Fruit fly (Drosophila melanogaster): Measurements from ENCODE around the gene FIG4.

Gene FIG4

DNA sequence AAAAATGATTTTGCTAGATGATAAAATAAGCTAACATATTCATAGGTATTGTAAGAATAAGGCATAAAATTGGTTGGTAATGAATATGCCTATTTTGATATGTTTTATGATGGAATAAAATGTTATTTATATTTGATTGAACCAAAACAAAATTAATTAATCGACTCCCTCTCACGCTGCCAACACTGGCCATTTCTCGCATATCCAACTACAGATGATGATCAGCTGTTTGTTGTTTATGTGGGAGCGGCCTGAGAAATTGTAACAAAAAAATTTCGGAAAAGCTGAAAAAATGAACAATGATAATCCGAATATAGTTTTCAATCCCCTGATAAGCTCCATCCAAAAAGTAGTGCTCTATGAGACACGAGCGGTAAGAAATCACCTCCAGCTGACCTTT lies at the start of gene FIG4:
Gene FIG4, plus strand, starts transcription at position 229 of the 400 bp plus-strand sequence.
- no peak for TF ChIP-seq noc (tag; optimal IDR thresholded peaks at IDR 0.05)

- TF ChIP-seq noc (tag; optimal IDR thresholded peaks at IDR 0.05) = no peak
Observed at dm6 chr2L:4416089-4416488, 48.9 kb upstream of the FIG4 start.

DNA sequence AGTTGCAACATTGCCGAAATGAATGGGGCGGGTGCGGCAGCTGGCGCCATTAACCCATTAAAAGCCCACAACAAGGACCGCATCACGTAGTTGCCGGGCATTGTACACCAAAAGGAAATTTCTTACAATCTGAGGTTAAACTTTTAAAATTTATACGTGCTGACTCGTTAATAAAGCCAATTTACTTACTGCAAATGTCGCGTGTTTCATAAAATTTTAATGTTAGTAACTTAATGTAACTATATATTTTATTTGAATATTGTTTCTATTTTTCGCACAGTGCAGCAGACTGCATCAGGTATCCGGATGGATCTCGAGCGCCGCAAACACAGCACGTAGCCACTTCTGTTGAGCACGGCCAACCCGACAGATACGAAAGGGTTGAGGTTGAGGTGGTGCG lies 48.1 kb upstream of the FIG4 start:
- no peak for TF ChIP-seq noc (tag; optimal IDR thresholded peaks at IDR 0.05)

dm6 chr2L:4417982-4418381 lies 47.0 kb upstream of the FIG4 start:
- TF ChIP-seq noc (tag; optimal IDR thresholded peaks at IDR 0.05) = no peak

DNA sequence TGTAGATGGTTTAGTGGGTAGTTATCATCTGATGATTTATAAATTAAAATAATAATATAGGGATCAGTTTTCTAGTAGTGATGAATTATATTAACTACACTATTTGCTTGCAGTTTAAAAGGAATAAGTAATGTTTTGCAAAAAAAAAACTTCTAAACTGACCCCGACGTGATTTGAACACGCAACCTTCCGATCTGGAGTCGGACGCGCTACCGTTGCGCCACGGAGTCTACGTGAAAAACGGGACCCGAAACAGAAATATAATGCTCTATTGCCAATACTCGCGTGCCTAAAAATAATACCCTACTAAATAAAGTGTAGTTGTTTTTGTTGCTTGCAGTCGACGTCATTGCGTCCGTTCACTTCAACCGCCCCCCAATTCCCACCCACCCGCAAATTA lies 46.2 kb upstream of the FIG4 start:
- TF ChIP-seq noc (tag; optimal IDR thresholded peaks at IDR 0.05) = no peak

- TF ChIP-seq noc (tag; optimal IDR thresholded peaks at IDR 0.05) = no peak
Observed at dm6 chr2L:4422154-4422553, 42.8 kb upstream of the FIG4 start.

dm6 chr2L:4433608-4434007 lies 31.4 kb upstream of the FIG4 start, which contains the start of the genes CG34177 and CG34178:
Gene CG34177, plus strand, starts transcription at chr2L:4433908.
Gene CG34178, plus strand, starts transcription at chr2L:4433908.
- no peak for TF ChIP-seq noc (tag; optimal IDR thresholded peaks at IDR 0.05)

DNA sequence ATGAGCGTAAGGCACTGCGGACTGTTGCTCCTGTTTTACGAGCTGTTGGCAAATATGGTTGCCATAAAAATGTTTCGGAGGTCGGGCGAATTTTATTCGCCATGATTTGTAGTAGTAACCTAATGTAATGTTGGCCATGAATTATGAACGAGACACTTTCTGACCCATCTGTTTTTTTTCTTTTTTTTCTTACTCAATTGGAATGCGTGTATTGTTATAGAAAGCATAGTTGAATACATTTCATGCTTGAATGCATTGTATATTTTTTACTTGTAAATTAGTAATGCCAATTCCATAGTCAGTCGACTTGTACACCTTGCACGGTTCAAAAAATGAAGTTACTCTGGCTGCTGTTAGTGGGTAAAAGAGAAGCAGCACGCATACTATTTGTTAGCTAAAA lies 27.5 kb upstream of the FIG4 start, which contains the start of gene CG43056:
Gene CG43056, plus strand, starts transcription at position 301 of the 400 bp plus-strand sequence.
- TF ChIP-seq noc (tag; optimal IDR thresholded peaks at IDR 0.05) = no peak

dm6 chr2L:4440881-4441737 lies 23.9 kb upstream of the FIG4 start, which contains the start of gene CG15431:
Gene CG15431, minus strand, starts transcription at chr2L:4441282.
- no peak for TF ChIP-seq noc (tag; optimal IDR thresholded peaks at IDR 0.05)

dm6 chr2L:4442010-4442587 lies 22.9 kb upstream of the FIG4 start, which contains the start of the genes Sfp24F and CG15432:
Gene Sfp24F, minus strand, starts transcription at chr2L:4442060.
Gene CG15432, plus strand, starts transcription at chr2L:4442320.
- no peak for TF ChIP-seq noc (tag; optimal IDR thresholded peaks at IDR 0.05)

DNA sequence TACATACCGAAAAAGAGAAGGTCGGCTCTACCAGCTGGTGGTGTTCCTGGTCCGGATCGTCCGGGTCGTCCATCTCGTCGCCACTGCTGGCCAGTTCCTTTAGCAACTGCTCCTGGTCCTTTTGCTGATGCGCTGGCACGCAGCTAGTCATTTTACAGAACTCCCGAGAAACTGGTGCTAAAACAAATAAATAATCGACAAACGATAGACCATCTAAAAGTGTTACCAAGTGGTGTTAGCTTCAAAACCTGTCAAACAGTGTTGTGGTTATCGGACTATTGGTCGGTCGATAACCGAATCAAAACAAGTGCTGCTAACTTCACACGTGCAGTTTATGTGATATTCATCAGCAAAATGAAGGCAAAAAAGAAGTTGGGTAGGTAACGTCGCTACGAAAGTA lies 20.5 kb upstream of the FIG4 start, which contains the start of the genes morgue and Elp3:
Gene morgue, minus strand, starts transcription at position 224 of the 400 bp plus-strand sequence.
Gene Elp3, plus strand, starts transcription at position 276 of the 400 bp plus-strand sequence.
- no peak for TF ChIP-seq noc (tag; optimal IDR thresholded peaks at IDR 0.05)

- peak; percentile 91 for TF ChIP-seq noc (tag; optimal IDR thresholded peaks at IDR 0.05)
Observed at dm6 chr2L:4448582-4449016, 16.4 kb upstream of the FIG4 start, which contains the start of gene MFS18. Gene MFS18, minus strand, starts transcription at chr2L:4448635.

dm6 chr2L:4452798-4453197 lies 12.2 kb upstream of the FIG4 start, which contains the start of gene CG15439:
Gene CG15439, minus strand, starts transcription at chr2L:4453038.
- TF ChIP-seq noc (tag; optimal IDR thresholded peaks at IDR 0.05) = no peak

DNA sequence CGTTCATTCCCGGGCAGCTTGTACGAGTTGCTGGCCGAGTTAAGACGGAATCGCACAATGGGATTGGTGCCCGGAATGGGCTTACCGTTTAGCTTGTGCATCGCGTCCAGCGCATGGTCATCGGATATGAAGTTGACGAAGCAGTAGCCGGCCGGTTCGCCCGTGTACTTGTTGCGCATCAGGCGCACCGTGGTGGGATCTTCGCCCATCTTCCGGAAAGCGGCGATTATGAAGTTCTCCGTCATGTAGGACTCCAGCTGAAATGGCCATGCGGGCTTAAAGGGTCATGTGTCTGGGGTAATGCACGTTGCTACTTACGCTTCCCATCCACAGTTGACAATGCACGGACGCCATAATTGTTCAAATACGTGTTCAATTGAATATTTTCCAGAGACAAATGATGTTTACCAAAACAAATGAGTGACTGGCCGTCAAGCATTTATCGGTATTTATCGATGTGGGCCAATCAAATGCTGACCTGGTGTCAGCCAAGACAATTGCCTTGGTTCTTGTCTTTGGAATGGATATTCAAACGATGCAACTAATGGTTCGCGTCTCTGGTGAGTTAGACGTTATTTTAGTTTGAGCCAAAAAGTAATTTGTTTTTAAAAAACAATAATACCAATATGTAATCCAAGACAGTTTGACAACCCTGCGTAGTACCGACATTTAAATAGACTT lies 10.8 kb upstream of the FIG4 start, which contains the start of the genes Secp43 and ND-B8:
Gene Secp43, minus strand, starts transcription at position 445 of the 681 bp plus-strand sequence.
Gene ND-B8, plus strand, starts transcription at position 618 of the 681 bp plus-strand sequence.
- no peak for TF ChIP-seq noc (tag; optimal IDR thresholded peaks at IDR 0.05)

dm6 chr2L:4456539-4456994 lies 8.4 kb upstream of the FIG4 start, which contains the start of gene Gs1l:
Gene Gs1l, minus strand, starts transcription at chr2L:4456807.
- TF ChIP-seq noc (tag; optimal IDR thresholded peaks at IDR 0.05) = no peak
